Fruit fly (Drosophila melanogaster): ENCODE results near the gene Tollo.
A peak's percentile ranks its signal among the peaks of the same experiment; 100 is the strongest.

Gene Tollo

DNA sequence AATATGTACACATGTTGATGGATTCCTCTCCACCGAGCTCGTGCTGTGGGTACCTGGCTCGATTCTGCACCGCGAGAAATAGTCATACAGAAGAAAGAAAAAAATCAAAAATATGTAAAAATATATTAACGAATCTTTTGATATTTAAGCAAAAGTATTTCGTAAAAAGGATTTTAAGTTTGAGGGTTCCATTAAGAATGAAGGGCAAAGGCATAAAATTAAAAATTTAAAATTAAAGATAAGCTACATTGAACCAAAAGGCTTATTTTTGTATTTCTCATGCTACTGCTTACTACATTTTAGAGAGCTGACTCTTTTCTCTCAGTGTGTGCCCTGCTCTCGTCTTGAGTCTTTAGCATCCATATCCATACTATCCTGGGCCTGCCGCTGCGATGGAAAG lies 31.2 kb downstream of the Tollo start:
- TF ChIP-seq rgr (GFP tag; optimal IDR thresholded peaks at IDR 0.05) (peak; percentile 42), Mio (GFP tag; optimal IDR thresholded peaks at IDR 0.05) (no peak), Hr83 (GFP tag; optimal IDR thresholded peaks at IDR 0.05; ENCODE audit: poor library complexity, severe bottlenecking) (no peak), br (GFP tag; optimal IDR thresholded peaks at IDR 0.05) (peak; percentile 25), OdsH (GFP tag; optimal IDR thresholded peaks at IDR 0.05) (peak; percentile 74), CG32264 (GFP tag; optimal IDR thresholded peaks at IDR 0.05) (no peak), Jra (GFP tag; optimal IDR thresholded peaks at IDR 0.05) (no peak), HLH106 (tag; optimal IDR thresholded peaks at IDR 0.05) (peak; percentile 4), dsf (GFP tag; optimal IDR thresholded peaks at IDR 0.05; ENCODE audit: borderline replicate concordance) (no peak), psq (GFP tag; optimal IDR thresholded peaks at IDR 0.05) (peak; percentile 34), ey (GFP tag; optimal IDR thresholded peaks at IDR 0.05) (peak; percentile 49), Abd-B (GFP tag; optimal IDR thresholded peaks at IDR 0.05) (no peak), N (GFP tag; optimal IDR thresholded peaks at IDR 0.05) (no peak), Rel (GFP tag; optimal IDR thresholded peaks at IDR 0.05) (no peak), Rel (tag; optimal IDR thresholded peaks at IDR 0.05) (no peak), usp (GFP tag; optimal IDR thresholded peaks at IDR 0.05) (no peak), Vsx2 (GFP tag; optimal IDR thresholded peaks at IDR 0.05; ENCODE audit: partially characterized antibody) (no peak), Myc (optimal IDR thresholded peaks at IDR 0.05) (no peak), dmrt93B (GFP tag; optimal IDR thresholded peaks at IDR 0.05) (peak; percentile 9), Sp1 (GFP tag; optimal IDR thresholded peaks at IDR 0.05) (peak; percentile 68), CrebA (GFP tag; optimal IDR thresholded peaks at IDR 0.05; ENCODE audit: borderline replicate concordance) (no peak), GATAd (GFP tag; optimal IDR thresholded peaks at IDR 0.05) (no peak), foxo (GFP tag; optimal IDR thresholded peaks at IDR 0.05) (peak in 1 of 2 experiments; percentile 38), dl (GFP tag; optimal IDR thresholded peaks at IDR 0.05; ENCODE audit: insufficient read depth in 1 of 2, partially characterized antibody in 2 of 2) (no peak), sage (GFP tag; optimal IDR thresholded peaks at IDR 0.05) (peak; percentile 23), CG9705 (GFP tag; optimal IDR thresholded peaks at IDR 0.05) (no peak), pan (optimal IDR thresholded peaks at IDR 0.05) (no peak), Hr78 (GFP tag; optimal IDR thresholded peaks at IDR 0.05) (no peak), brk (GFP tag; optimal IDR thresholded peaks at IDR 0.05) (no peak), woc (GFP tag; optimal IDR thresholded peaks at IDR 0.05) (peak; percentile 11), tai (GFP tag; optimal IDR thresholded peaks at IDR 0.05) (no peak), lola (GFP tag; optimal IDR thresholded peaks at IDR 0.05) (no peak), Hnf4 (GFP tag; optimal IDR thresholded peaks at IDR 0.05) (peak; percentile 12), jim (GFP tag; optimal IDR thresholded peaks at IDR 0.05) (no peak), h (GFP tag; optimal IDR thresholded peaks at IDR 0.05) (peak; percentile 21), Dfd (GFP tag; optimal IDR thresholded peaks at IDR 0.05) (no peak), sv (GFP tag; optimal IDR thresholded peaks at IDR 0.05) (no peak), Dif (GFP tag; optimal IDR thresholded peaks at IDR 0.05; ENCODE audit: partially characterized antibody) (no peak), fru (GFP tag; optimal IDR thresholded peaks at IDR 0.05) (peak; percentile 42)

DNA sequence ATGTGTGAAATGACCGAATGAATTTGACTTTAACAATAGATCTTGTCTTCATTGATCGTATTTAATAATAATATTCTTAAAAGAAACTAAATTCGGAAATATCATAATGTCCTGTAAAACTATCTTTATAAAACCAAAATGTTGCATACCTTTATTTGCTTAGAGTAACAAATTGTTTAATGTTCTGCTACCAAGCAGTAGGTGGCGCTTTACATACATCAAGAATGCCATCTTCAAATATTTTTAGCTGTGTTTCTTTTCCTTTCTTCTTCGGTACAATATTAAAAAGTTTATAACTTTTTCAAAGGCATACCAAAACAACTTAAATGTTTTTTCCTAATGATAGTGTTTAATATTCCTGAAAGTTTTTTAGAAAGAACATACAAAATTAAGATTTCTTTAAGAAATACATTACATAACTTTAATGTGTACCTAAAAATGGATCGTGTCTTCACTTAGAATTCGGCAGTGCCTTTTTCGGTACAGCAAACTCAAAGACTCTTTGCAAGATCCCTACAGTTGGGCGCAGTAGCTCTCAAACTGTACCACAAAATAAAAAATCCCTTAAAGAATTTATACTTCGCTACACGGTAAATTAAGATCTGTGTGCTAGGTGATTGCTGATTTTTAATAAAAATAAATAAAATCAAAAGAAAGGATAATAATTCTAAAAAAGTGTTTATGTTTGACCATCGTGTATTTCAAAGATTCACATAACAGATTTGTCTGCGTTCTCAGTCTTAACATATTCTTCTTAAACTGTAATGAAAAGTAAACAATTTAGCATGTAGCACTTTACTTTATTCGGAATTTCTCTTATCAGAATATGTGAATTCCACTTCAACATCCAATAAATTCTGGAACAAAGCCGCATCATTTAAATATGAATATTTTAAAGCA lies 32.5 kb downstream of the Tollo start:
- TF ChIP-seq Myc (optimal IDR thresholded peaks at IDR 0.05) (peak; percentile 74), Jra (GFP tag; optimal IDR thresholded peaks at IDR 0.05) (no peak)

Measured in whole organism, wandering third instar larva.